Fruit fly (Drosophila melanogaster): Measurements from ENCODE around the gene CG6276.

CG6276 gene

dm6 chr3R:15313836-15314235 lies 6.0 kb downstream of the CG6276 start:
- TF ChIP-seq zf30C (GFP tag; optimal IDR thresholded peaks at IDR 0.05), result peak; percentile 28
- peak; percentile 22 for TF ChIP-seq CG1832 (GFP tag; optimal IDR thresholded peaks at IDR 0.05)
- TF ChIP-seq CG5180 (GFP tag; optimal IDR thresholded peaks at IDR 0.05), result no peak
- no peak for TF ChIP-seq CG17612 (GFP tag; IDR thresholded peaks at IDR 0.05)
- TF ChIP-seq Hr78 (GFP tag; optimal IDR thresholded peaks at IDR 0.05), result peak in 1 of 2 experiments; percentile 96
- peak; percentile 66 for TF ChIP-seq Ets65A (GFP tag)
- peak; percentile 22 for TF ChIP-seq Med (GFP tag)

dm6 chr3R:15310695-15311094 lies 9.2 kb downstream of the CG6276 start:
- TF ChIP-seq dpn (GFP tag; optimal IDR thresholded peaks at IDR 0.05) (peak in 1 of 2 experiments; percentile 17), sd (tag; optimal IDR thresholded peaks at IDR 0.05) (peak; percentile 36), her (GFP tag; optimal IDR thresholded peaks at IDR 0.05) (no peak), cg (GFP tag; optimal IDR thresholded peaks at IDR 0.05) (peak; percentile 63), sens (GFP tag) (peak; percentile 23), ci (GFP tag; IDR thresholded peaks at IDR 0.05) (0 out of 3 replicates have a peak, but pooled peaks have one; percentile 6), toy (GFP tag; IDR thresholded peaks at IDR 0.05) (no peak), vvl (GFP tag; IDR thresholded peaks at IDR 0.05) (0 out of 2 replicates have a peak, but pooled peaks have one; percentile 8), kah (GFP tag; optimal IDR thresholded peaks at IDR 0.05) (peak; percentile 76)

dm6 chr3R:15309924-15310323 lies 9.9 kb downstream of the CG6276 start, which contains the start of gene Tm2:
Gene Tm2 (plus strand): TSS chr3R:15310193.
- TF ChIP-seq sens (GFP tag) (peak; percentile 82), CG1647 (GFP tag; optimal IDR thresholded peaks at IDR 0.05) (no peak), Hsf (GFP tag; optimal IDR thresholded peaks at IDR 0.05) (no peak), H15 (GFP tag; IDR thresholded peaks at IDR 0.05) (no peak), Nf-YA (GFP tag; IDR thresholded peaks at IDR 0.05) (no peak), Med (GFP tag) (peak; percentile 70), sc (optimal IDR thresholded peaks at IDR 0.05) (no peak), sc (GFP tag; optimal IDR thresholded peaks at IDR 0.05) (no peak), z (GFP tag; IDR thresholded peaks at IDR 0.05) (0 out of 3 replicates have a peak, but pooled peaks have one; percentile 27), cg (GFP tag; optimal IDR thresholded peaks at IDR 0.05) (peak; percentile 66), jumu (GFP tag; optimal IDR thresholded peaks at IDR 0.05) (no peak), Pdp1 (GFP tag; optimal IDR thresholded peaks at IDR 0.05) (peak in 1 of 2 experiments; percentile 54), CG32767 (GFP tag; IDR thresholded peaks at IDR 0.05) (0 out of 2 replicates have a peak, but pooled peaks have one; percentile 15), CG17568 (GFP tag; optimal IDR thresholded peaks at IDR 0.05) (no peak), tx (GFP tag; optimal IDR thresholded peaks at IDR 0.05) (no peak), CG10959 (GFP tag; IDR thresholded peaks at IDR 0.05) (no peak), CG15011 (GFP tag; optimal IDR thresholded peaks at IDR 0.05) (no peak), sd (tag; optimal IDR thresholded peaks at IDR 0.05) (peak; percentile 1)

DNA sequence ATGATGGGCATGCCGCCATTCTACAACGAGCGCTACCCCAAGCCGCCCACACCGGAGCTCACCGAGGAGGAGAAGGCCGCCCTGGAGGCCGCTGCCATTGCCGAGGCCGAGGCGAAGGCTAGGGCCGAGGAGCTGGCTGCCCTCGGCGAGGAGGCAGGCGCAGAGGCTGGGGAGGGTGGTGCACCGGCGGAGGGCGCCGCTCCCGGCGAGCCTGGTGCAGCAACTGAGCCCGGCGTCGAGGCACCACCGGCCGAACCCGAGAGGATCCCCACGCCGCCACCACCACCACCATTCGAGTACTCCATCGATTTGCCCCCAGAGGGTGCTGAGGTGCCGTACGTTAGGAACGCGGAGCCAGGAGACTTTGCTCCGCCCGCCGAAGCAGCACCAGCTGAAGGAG lies 14.6 kb downstream of the CG6276 start:
- TF ChIP-seq CG2875 (GFP tag; optimal IDR thresholded peaks at IDR 0.05), result no peak
- no peak for TF ChIP-seq CG8281 (tag; optimal IDR thresholded peaks at IDR 0.05)
- TF ChIP-seq sens (GFP tag), result peak; percentile 22
- no peak for TF ChIP-seq CG15696 (tag; optimal IDR thresholded peaks at IDR 0.05)
- TF ChIP-seq CG11560 (tag; IDR thresholded peaks at IDR 0.05), result 0 out of 3 replicates have a peak, but pooled peaks have one; percentile 35
- no peak for TF ChIP-seq Bteb2 (GFP tag; optimal IDR thresholded peaks at IDR 0.05)
- no peak for TF ChIP-seq pum (GFP tag; optimal IDR thresholded peaks at IDR 0.05)
- TF ChIP-seq CG4424 (GFP tag; optimal IDR thresholded peaks at IDR 0.05), result no peak
- TF ChIP-seq dysf (GFP tag; IDR thresholded peaks at IDR 0.05), result 0 out of 3 replicates have a peak, but pooled peaks have one; percentile 9
- TF ChIP-seq bbx (GFP tag; IDR thresholded peaks at IDR 0.05; ENCODE audit: partially characterized antibody), result 0 out of 2 replicates have a peak, but pooled peaks have one; percentile 6
- TF ChIP-seq CG7357 (GFP tag; IDR thresholded peaks at IDR 0.05), result no peak
- peak; percentile 37; the same call in 1 of the 2 replicates for TF ChIP-seq CG17328 (GFP tag; IDR thresholded peaks at IDR 0.05)
- TF ChIP-seq CG31388 (GFP tag; optimal IDR thresholded peaks at IDR 0.05), result no peak
- peak; percentile 6 for TF ChIP-seq CG10543 (GFP tag; optimal IDR thresholded peaks at IDR 0.05)
- TF ChIP-seq CG32532 (GFP tag; IDR thresholded peaks at IDR 0.05), result no peak
- TF ChIP-seq Dbx (GFP tag; IDR thresholded peaks at IDR 0.05), result 0 out of 3 replicates have a peak, but pooled peaks have one; percentile 6
- TF ChIP-seq vvl (GFP tag; IDR thresholded peaks at IDR 0.05), result 0 out of 2 replicates have a peak, but pooled peaks have one; percentile 12
- no peak for TF ChIP-seq CG5245 (GFP tag; optimal IDR thresholded peaks at IDR 0.05)
- no peak for TF ChIP-seq CG14667 (GFP tag; IDR thresholded peaks at IDR 0.05)
- peak; percentile 16 for TF ChIP-seq Hr39 (optimal IDR thresholded peaks at IDR 0.05)

All from whole organism, embryonic.